Worm (Caenorhabditis elegans) whole organism, L4 larva: ENCODE data around the gene clec-153.

Experiments used
- D1046.2 ChIP-seq: fragments of 200-800 bp; sonication (Bioruptor generic); IDR thresholded peaks from 2 replicates; pipeline ENCODE4 v1.3.6; 2022; ENCODE audit warnings: missing genetic modification characterization, missing compliant biosample characterization
- F10B5.3 ChIP-seq: sonication (generic microtip); optimal IDR thresholded peaks from 2 replicates; lab custom pipeline; 2016; ENCODE audit warnings: mild to moderate bottlenecking, missing genetic modification characterization, missing compliant biosample characterization
- F26F4.8 ChIP-seq: fragments of 200-800 bp; sonication (Bioruptor generic); conservative IDR thresholded peaks from 2 replicates; pipeline ENCODE4 v1.3.6; 2022; ENCODE audit warnings: missing genetic modification characterization, missing compliant biosample characterization
- Y48G9A.11 ChIP-seq: fragments of 200-800 bp; sonication (Bioruptor generic); IDR thresholded peaks from 2 replicates; pipeline ENCODE4 v1.3.6; 2022; ENCODE audit warnings: missing genetic modification reagents, missing genetic modification characterization, missing compliant biosample characterization
- aha-1 ChIP-seq: fragments of 150-350 bp; peaks from one replicate; lab custom pipeline; 2014; ENCODE audit warnings: missing biosample characterization, missing genetic modification characterization
- attf-4 ChIP-seq: sonication (generic microtip); optimal IDR thresholded peaks from 3 replicates; lab custom pipeline; 2017; ENCODE audit warnings: missing biosample characterization, missing genetic modification characterization
- ceh-44 ChIP-seq: fragments of 200-800 bp; sonication (Bioruptor generic); IDR thresholded peaks from 2 replicates; pipeline ENCODE4 v1.3.6; 2022; ENCODE audit warnings: missing genetic modification reagents, missing genetic modification characterization, missing compliant biosample characterization
- ctbp-1 ChIP-seq: fragments of 200-800 bp; sonication (Bioruptor generic); IDR thresholded peaks from 2 replicates; pipeline ENCODE4 v1.3.6; 2022; ENCODE audit warnings: missing genetic modification reagents, missing genetic modification characterization, missing compliant biosample characterization
- daf-16 ChIP-seq, 3 experiments: sonication (generic microtip); optimal IDR thresholded peaks; 2 replicates each; lab custom pipeline; 2016 to 2017; ENCODE audit warnings: missing genetic modification characterization in 3 of 3, missing genetic modification reagents in 3 of 3, mild to moderate bottlenecking in 2 of 3, missing compliant biosample characterization in 2 of 3, missing biosample characterization in 1 of 3, moderate library complexity in 1 of 3
- daf-19 ChIP-seq: fragments of 200-800 bp; sonication (Bioruptor generic); conservative IDR thresholded peaks from 2 replicates; pipeline ENCODE4 v1.3.6; 2022; ENCODE audit warnings: missing genetic modification characterization, missing compliant biosample characterization
- dmd-6 ChIP-seq: fragments of 200-800 bp; sonication (Bioruptor generic); IDR thresholded peaks from 2 replicates; pipeline ENCODE4 v1.3.6; 2022; ENCODE audit warnings: missing genetic modification reagents, missing genetic modification characterization, missing compliant biosample characterization
- duxl-1 ChIP-seq: sonication (generic microtip); optimal IDR thresholded peaks from 2 replicates; lab custom pipeline; 2016; ENCODE audit warnings: mild to moderate bottlenecking, missing genetic modification characterization, moderate library complexity, missing compliant biosample characterization; ENCODE audit not compliant: poor library complexity
- dve-1 ChIP-seq: sonication (generic microtip); optimal IDR thresholded peaks from 2 replicates; lab custom pipeline; 2017; ENCODE audit warnings: antibody characterized with exemption, mild to moderate bottlenecking, missing genetic modification characterization, missing compliant biosample characterization; ENCODE audit not compliant: insufficient read depth
- egl-27 ChIP-seq: sonication (generic microtip); optimal IDR thresholded peaks from 3 replicates; lab custom pipeline; 2017; ENCODE audit warnings: missing biosample characterization, missing genetic modification reagents, missing genetic modification characterization
- fos-1 ChIP-seq: fragments of 150-350 bp; optimal IDR thresholded peaks from 2 replicates; lab custom pipeline; 2014; ENCODE audit warnings: missing biosample characterization, missing genetic modification characterization
- hif-1 ChIP-seq, 2 experiments: sonication (generic microtip); optimal IDR thresholded peaks; 2 replicates each; lab custom pipeline; 2016 to 2017; ENCODE audit warnings: missing compliant biosample characterization in 2 of 2, missing genetic modification characterization in 2 of 2, missing genetic modification reagents in 2 of 2, missing genotype in 2 of 2, mild to moderate bottlenecking in 1 of 2
- hlh-11 ChIP-seq: fragments of 200-800 bp; sonication (Bioruptor generic); optimal IDR thresholded peaks from 2 replicates; lab custom pipeline; 2018; ENCODE audit warnings: mild to moderate bottlenecking, missing genetic modification characterization, missing compliant biosample characterization
- hlh-30 ChIP-seq: sonication (generic microtip); optimal IDR thresholded peaks from 2 replicates; lab custom pipeline; 2017; ENCODE audit warnings: antibody characterized with exemption, mild to moderate bottlenecking, missing genetic modification characterization, missing compliant biosample characterization; ENCODE audit not compliant: insufficient read depth
- hmg-1.1 ChIP-seq: fragments of 200-800 bp; sonication (Bioruptor generic); IDR thresholded peaks from 2 replicates; pipeline ENCODE4 v1.3.6; 2022; ENCODE audit warnings: missing genetic modification reagents, missing genetic modification characterization, missing compliant biosample characterization
- lin-29 ChIP-seq: fragments of 200-800 bp; sonication (Bioruptor generic); IDR thresholded peaks from 2 replicates; pipeline ENCODE4 v1.3.6; 2022; ENCODE audit warnings: missing genetic modification reagents, missing genetic modification characterization, missing compliant biosample characterization
- mdl-1 ChIP-seq, 2 experiments: fragments of 150-350 bp in 1 of 2; sonication (generic microtip) in 1 of 2; optimal IDR thresholded peaks; 2 replicates each; lab custom pipeline; 2014 to 2017; ENCODE audit warnings: missing biosample characterization in 2 of 2, missing genetic modification characterization in 2 of 2
- mep-1 ChIP-seq: fragments of 150-350 bp; sonication (generic microtip); optimal IDR thresholded peaks from 3 replicates; lab custom pipeline; 2014; ENCODE audit warnings: missing biosample characterization, missing genetic modification characterization
- mxl-2 ChIP-seq: fragments of 200-800 bp; sonication (Bioruptor generic); conservative IDR thresholded peaks from 2 replicates; pipeline ENCODE4 v1.3.6; 2022; ENCODE audit warnings: missing genetic modification reagents, missing genetic modification characterization, missing compliant biosample characterization
- mxl-3 ChIP-seq: fragments of 200-800 bp; sonication (Bioruptor generic); optimal IDR thresholded peaks from 2 replicates; lab custom pipeline; 2018; ENCODE audit warnings: mild to moderate bottlenecking, missing genetic modification characterization, missing compliant biosample characterization
- nhr-11 ChIP-seq: fragments of 150-350 bp; optimal IDR thresholded peaks from 2 replicates; lab custom pipeline; 2014; ENCODE audit warnings: missing biosample characterization, missing genetic modification characterization
- nhr-25 ChIP-seq: sonication (generic microtip); optimal IDR thresholded peaks from 2 replicates; lab custom pipeline; 2017; ENCODE audit warnings: missing genetic modification characterization, mild to moderate bottlenecking, missing compliant biosample characterization, antibody characterized with exemption, moderate library complexity, borderline replicate concordance; ENCODE audit not compliant: insufficient read depth
- nhr-28 ChIP-seq: fragments of 150-350 bp; optimal IDR thresholded peaks from 2 replicates; lab custom pipeline; 2014; ENCODE audit warnings: missing biosample characterization, missing genetic modification characterization
- nhr-41 ChIP-seq: fragments of 200-800 bp; sonication (Bioruptor generic); IDR thresholded peaks from 2 replicates; pipeline ENCODE4 v1.3.6; 2022; ENCODE audit warnings: missing genetic modification reagents, missing genetic modification characterization, missing compliant biosample characterization
- nhr-77 ChIP-seq: fragments of 150-350 bp; optimal IDR thresholded peaks from 2 replicates; lab custom pipeline; 2014; ENCODE audit warnings: missing biosample characterization, missing genetic modification characterization
- pqm-1 ChIP-seq: sonication (generic microtip); optimal IDR thresholded peaks from 2 replicates; lab custom pipeline; 2017; ENCODE audit warnings: missing biosample characterization, missing genetic modification characterization
- rbr-2 ChIP-seq: sonication (generic microtip); optimal IDR thresholded peaks from 2 replicates; lab custom pipeline; 2016; ENCODE audit warnings: missing genotype, missing genetic modification characterization, missing compliant biosample characterization
- set-16 ChIP-seq: fragments of 200-800 bp; sonication (Bioruptor generic); IDR thresholded peaks from 2 replicates; pipeline ENCODE4 v1.3.6; 2022; ENCODE audit warnings: missing genetic modification reagents, missing genetic modification characterization, missing compliant biosample characterization
- snpc-1.2 ChIP-seq: fragments of 200-800 bp; sonication (Bioruptor generic); IDR thresholded peaks from 2 replicates; pipeline ENCODE4 v1.3.6; 2022; ENCODE audit warnings: missing genetic modification reagents, missing genetic modification characterization, missing compliant biosample characterization
- tag-97 ChIP-seq: fragments of 200-800 bp; sonication (Bioruptor generic); IDR thresholded peaks from 2 replicates; pipeline ENCODE4 v1.3.6; 2022; ENCODE audit warnings: missing genetic modification characterization, missing compliant biosample characterization
- unc-62 ChIP-seq, 3 experiments: fragments of 150-350 bp in 1 of 3; sonication (generic microtip); optimal IDR thresholded peaks in 2 of 3; peaks in 1 of 3; 1 replicate in 1 of 3; 2 replicates in 2 of 3; lab custom pipeline; 2014 to 2017; ENCODE audit warnings: missing biosample characterization in 3 of 3, missing genetic modification characterization in 3 of 3, missing genetic modification reagents in 3 of 3, missing genotype in 1 of 3
- vab-7 ChIP-seq: fragments of 200-800 bp; sonication (Bioruptor generic); IDR thresholded peaks from 2 replicates; pipeline ENCODE4 v1.3.6; 2022; ENCODE audit warnings: missing genetic modification reagents, missing genetic modification characterization, missing compliant biosample characterization
- ztf-7 ChIP-seq: fragments of 150-350 bp; optimal IDR thresholded peaks from 2 replicates; lab custom pipeline; 2014; ENCODE audit warnings: missing biosample characterization, missing genetic modification characterization

The clec-153 gene

ce11 chrIII:4665272-4665671 is 30.2 kb downstream of the clec-153 start, which contains the start of gene T23F11.4:
TSS of gene T23F11.4 (minus strand) at chrIII:4665372.
- TF ChIP-seq fos-1 (tag; lab: Kevin White, UChicago): no peak
- no peak for TF ChIP-seq dmd-6
- no peak for TF ChIP-seq daf-19 (GFP tag; lab: Robert Waterston, UW)
- peak; percentile 16 for TF ChIP-seq aha-1 (tag; lab: Kevin White, UChicago)

DNA sequence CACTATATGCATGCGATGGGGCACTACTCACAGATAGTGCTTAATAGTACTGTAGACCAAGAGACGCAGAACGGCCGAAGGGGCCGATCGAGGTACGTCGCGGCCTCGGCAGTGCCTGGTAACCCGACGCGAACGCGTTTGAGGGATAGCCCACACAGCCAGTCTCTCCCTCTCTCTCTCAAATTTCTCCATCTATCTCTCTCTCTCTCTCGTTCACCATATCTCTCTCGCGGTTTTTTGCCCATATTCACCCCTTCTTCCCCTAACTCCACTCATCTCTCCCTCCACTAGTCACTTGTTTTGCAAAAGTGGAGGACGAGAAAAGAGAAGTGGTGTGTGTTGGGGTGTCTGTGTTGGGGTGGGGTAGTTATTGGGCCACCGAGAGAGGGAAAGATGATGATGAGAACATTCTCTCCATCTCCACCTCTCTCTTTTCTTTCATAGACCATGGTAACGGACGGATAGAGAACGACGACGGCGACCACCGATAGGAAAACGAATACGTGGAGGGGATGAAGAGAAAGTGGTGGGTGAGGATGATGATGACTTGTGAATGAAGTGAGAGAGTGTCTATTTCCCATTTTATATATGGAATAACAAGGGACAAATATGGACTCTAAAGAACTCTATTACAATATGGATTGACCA is 31.8 kb downstream of the clec-153 start:
- TF ChIP-seq hif-1 (tag; optimal IDR thresholded peaks at IDR 0.05; lab: Kevin White, UChicago) (no peak), ztf-7 (no peak), nhr-25 (peak; percentile 66), ceh-44 (GFP tag; lab: Robert Waterston, UW) (no peak), mxl-2 (GFP tag; lab: Robert Waterston, UW) (no peak), nhr-28 (tag; lab: Kevin White, UChicago) (peak; percentile 39), nhr-77 (tag; lab: Kevin White, UChicago) (no peak), mep-1 (tag; lab: Kevin White, UChicago) (peak; percentile 59), duxl-1 (no peak), fos-1 (tag; lab: Kevin White, UChicago) (no peak), mxl-3 (GFP tag; lab: Kevin White, UChicago) (peak; percentile 22), F10B5.3 (tag; lab: Kevin White, UChicago) (no peak), mdl-1 (tag; optimal IDR thresholded peaks at IDR 0.05; lab: Kevin White, UChicago) (peak; percentile 26 to 78), vab-7 (GFP tag; lab: Robert Waterston, UW) (no peak; the same call in 1 of the 2 replicates), nhr-11 (tag; lab: Kevin White, UChicago) (peak; percentile 19), egl-27 (tag; lab: Kevin White, UChicago) (no peak), Y48G9A.11 (GFP tag; lab: Robert Waterston, UW) (no peak), tag-97 (GFP tag; lab: Robert Waterston, UW) (no peak), attf-4 (tag; lab: Kevin White, UChicago) (no peak), hlh-11 (tag; lab: Kevin White, UChicago) (peak; percentile 59), D1046.2 (GFP tag; lab: Robert Waterston, UW) (no peak), lin-29 (GFP tag; lab: Robert Waterston, UW) (no peak), unc-62 (GFP tag; optimal IDR thresholded peaks at IDR 0.05 in 1 of 2; lab: Kevin White, UChicago) (peak in 1 of 2 experiments; percentile 82), unc-62 (tag; optimal IDR thresholded peaks at IDR 0.05; lab: Kevin White, UChicago) (no peak), daf-16 (GFP tag; optimal IDR thresholded peaks at IDR 0.05; lab: Kevin White, UChicago) (no peak), daf-16 (tag; optimal IDR thresholded peaks at IDR 0.05; lab: Kevin White, UChicago) (no peak), F26F4.8 (GFP tag; lab: Robert Waterston, UW) (no peak), nhr-41 (GFP tag; lab: Robert Waterston, UW) (no peak), set-16 (peak; percentile 63), daf-19 (GFP tag; lab: Robert Waterston, UW) (no peak), hmg-1.1 (peak; percentile 62; the same call in 1 of the 2 replicates), hlh-30 (tag; lab: Kevin White, UChicago) (peak; percentile 46), rbr-2 (tag; lab: Kevin White, UChicago) (peak; percentile 70), snpc-1.2 (no peak)
- TF ChIP-seq, all 104 proteins: peak for 12

ce11 chrIII:4668073-4668472 is 33.0 kb downstream of the clec-153 start:
- TF ChIP-seq hif-1 (tag; optimal IDR thresholded peaks at IDR 0.05; lab: Kevin White, UChicago): no peak
- TF ChIP-seq mdl-1 (tag; optimal IDR thresholded peaks at IDR 0.05; lab: Kevin White, UChicago): peak in 1 of 2 experiments; percentile 6
- TF ChIP-seq dmd-6: 0 out of 2 replicates have a peak, but pooled peaks have one; percentile 13
- TF ChIP-seq daf-16 (GFP tag; optimal IDR thresholded peaks at IDR 0.05; lab: Kevin White, UChicago): no peak
- TF ChIP-seq daf-16 (tag; optimal IDR thresholded peaks at IDR 0.05; lab: Kevin White, UChicago): peak; percentile 56
- TF ChIP-seq aha-1 (tag; lab: Kevin White, UChicago): peak; percentile 66
- peak; percentile 21 for TF ChIP-seq dve-1
- TF ChIP-seq ctbp-1 (GFP tag; lab: Robert Waterston, UW): no peak
- TF ChIP-seq pqm-1: peak; percentile 85
- TF ChIP-seq nhr-28 (tag; lab: Kevin White, UChicago): peak; percentile 97
